Worm (Caenorhabditis elegans) whole organism, late embryonic: ENCODE results near the gene odc-1.

ENCODE experiments used
- C08G9.2 ChIP-seq: sonication (generic microtip); optimal IDR thresholded peaks from 2 replicates; lab custom pipeline; 2016; ENCODE audit warnings: mild to moderate bottlenecking, missing genetic modification characterization, moderate library complexity, missing compliant biosample characterization
- C38D4.7 ChIP-seq: fragments of 200-800 bp; sonication (Bioruptor generic); optimal IDR thresholded peaks from 2 replicates; lab custom pipeline; 2018; ENCODE audit warnings: mild to moderate bottlenecking, missing genetic modification characterization, moderate library complexity, missing compliant biosample characterization
- F13H6.1 ChIP-seq: sonication (generic microtip); optimal IDR thresholded peaks from 2 replicates; lab custom pipeline; 2016; ENCODE audit warnings: missing genetic modification characterization, missing compliant biosample characterization
- K02D7.2 ChIP-seq: sonication (generic microtip); optimal IDR thresholded peaks from 2 replicates; lab custom pipeline; 2017; ENCODE audit warnings: mild to moderate bottlenecking, missing genetic modification characterization, missing compliant biosample characterization
- K09A11.1 ChIP-seq: sonication (generic microtip); optimal IDR thresholded peaks from 2 replicates; lab custom pipeline; 2017; ENCODE audit warnings: antibody characterized with exemption, mild to moderate bottlenecking, missing genetic modification characterization, missing compliant biosample characterization; ENCODE audit not compliant: insufficient read depth
- T23F11.4 ChIP-seq: fragments of 200-800 bp; sonication (Bioruptor generic); optimal IDR thresholded peaks from 2 replicates; lab custom pipeline; 2018; ENCODE audit warnings: mild to moderate bottlenecking, missing genetic modification characterization, missing compliant biosample characterization
- Y22D7AL.16 ChIP-seq: sonication (generic microtip); optimal IDR thresholded peaks from 2 replicates; lab custom pipeline; 2016; ENCODE audit warnings: missing genetic modification characterization, missing compliant biosample characterization
- ahr-1 ChIP-seq: sonication (generic microtip); optimal IDR thresholded peaks from 2 replicates; lab custom pipeline; 2016; ENCODE audit warnings: missing genetic modification characterization, missing compliant biosample characterization
- ceh-14 ChIP-seq: sonication (generic microtip); optimal IDR thresholded peaks from 2 replicates; lab custom pipeline; 2016; ENCODE audit warnings: missing genotype, missing genetic modification characterization, missing compliant biosample characterization
- ceh-2 ChIP-seq: sonication (generic microtip); optimal IDR thresholded peaks from 2 replicates; lab custom pipeline; 2016; ENCODE audit warnings: missing genotype, missing genetic modification characterization, missing compliant biosample characterization
- ceh-22 ChIP-seq: sonication (generic microtip); optimal IDR thresholded peaks from 2 replicates; lab custom pipeline; 2017; ENCODE audit warnings: missing biosample characterization, missing genetic modification characterization
- ceh-24 ChIP-seq: sonication (generic microtip); optimal IDR thresholded peaks from 2 replicates; lab custom pipeline; 2016; ENCODE audit warnings: mild to moderate bottlenecking, missing genetic modification characterization, missing compliant biosample characterization
- ceh-45 ChIP-seq: fragments of 200-800 bp; sonication (Bioruptor generic); IDR thresholded peaks from 2 replicates; pipeline ENCODE4 v1.3.6; 2022; ENCODE audit warnings: missing genetic modification reagents, missing genetic modification characterization, missing compliant biosample characterization
- ceh-48 ChIP-seq: sonication (generic microtip); optimal IDR thresholded peaks from 2 replicates; lab custom pipeline; 2016; ENCODE audit warnings: missing genetic modification characterization, inconsistent platforms, missing compliant biosample characterization
- ceh-6 ChIP-seq: fragments of 200-800 bp; sonication (Bioruptor generic); optimal IDR thresholded peaks from 2 replicates; lab custom pipeline; 2018; ENCODE audit warnings: mild to moderate bottlenecking, missing genetic modification characterization, missing compliant biosample characterization
- ceh-9 ChIP-seq: sonication (generic microtip); optimal IDR thresholded peaks from 2 replicates; lab custom pipeline; 2016; ENCODE audit warnings: mild to moderate bottlenecking, missing genetic modification characterization, inconsistent platforms, missing compliant biosample characterization
- che-1 ChIP-seq: sonication (generic microtip); optimal IDR thresholded peaks from 2 replicates; lab custom pipeline; 2016; ENCODE audit warnings: mild to moderate bottlenecking, missing genetic modification characterization, missing compliant biosample characterization
- dve-1 ChIP-seq: sonication (generic microtip); optimal IDR thresholded peaks from 2 replicates; lab custom pipeline; 2017; ENCODE audit warnings: antibody characterized with exemption, mild to moderate bottlenecking, missing genetic modification characterization, missing compliant biosample characterization
- elt-2 ChIP-seq: sonication (generic microtip); optimal IDR thresholded peaks from 2 replicates; lab custom pipeline; 2016; ENCODE audit warnings: missing genetic modification reagents, missing genetic modification characterization, missing compliant biosample characterization
- elt-4 ChIP-seq: sonication (generic microtip); optimal IDR thresholded peaks from 2 replicates; lab custom pipeline; 2016; ENCODE audit warnings: missing genetic modification characterization, missing compliant biosample characterization
- ets-4 ChIP-seq: sonication (generic microtip); optimal IDR thresholded peaks from 2 replicates; lab custom pipeline; 2016; ENCODE audit warnings: missing genetic modification characterization, missing compliant biosample characterization
- fax-1 ChIP-seq: sonication (generic microtip); optimal IDR thresholded peaks from 2 replicates; lab custom pipeline; 2016; ENCODE audit warnings: missing genotype, missing genetic modification characterization, missing compliant biosample characterization
- fkh-6 ChIP-seq: sonication (generic microtip); optimal IDR thresholded peaks from 2 replicates; lab custom pipeline; 2016; ENCODE audit warnings: missing genetic modification characterization, missing compliant biosample characterization
- gmeb-2 ChIP-seq: sonication (generic microtip); optimal IDR thresholded peaks from 2 replicates; lab custom pipeline; 2016; ENCODE audit warnings: missing genetic modification characterization, inconsistent platforms, missing compliant biosample characterization
- hlh-15 ChIP-seq: sonication (generic microtip); optimal IDR thresholded peaks from 2 replicates; lab custom pipeline; 2016; ENCODE audit warnings: missing genetic modification characterization, missing compliant biosample characterization
- lim-6 ChIP-seq: sonication (generic microtip); optimal IDR thresholded peaks from 2 replicates; lab custom pipeline; 2016; ENCODE audit warnings: missing genetic modification characterization, missing compliant biosample characterization
- madf-2 ChIP-seq: sonication (generic microtip); optimal IDR thresholded peaks from 2 replicates; lab custom pipeline; 2017; ENCODE audit warnings: missing genetic modification characterization, missing compliant biosample characterization
- nfya-1 ChIP-seq: sonication (generic microtip); optimal IDR thresholded peaks from 2 replicates; lab custom pipeline; 2017; ENCODE audit warnings: missing genetic modification characterization, mild to moderate bottlenecking, missing compliant biosample characterization, antibody characterized with exemption, moderate library complexity
- nhr-232 ChIP-seq: sonication (generic microtip); optimal IDR thresholded peaks from 2 replicates; lab custom pipeline; 2016; ENCODE audit warnings: missing genetic modification characterization, missing compliant biosample characterization
- pag-3 ChIP-seq: sonication (generic microtip); optimal IDR thresholded peaks from 2 replicates; lab custom pipeline; 2016; ENCODE audit warnings: missing compliant biosample characterization, missing genetic modification characterization, borderline replicate concordance
- pqm-1 ChIP-seq: sonication (generic microtip); optimal IDR thresholded peaks from 2 replicates; lab custom pipeline; 2016; ENCODE audit warnings: missing genetic modification characterization, missing compliant biosample characterization
- rnt-1 ChIP-seq: sonication (generic microtip); optimal IDR thresholded peaks from 2 replicates; lab custom pipeline; 2016; ENCODE audit warnings: missing genetic modification characterization, missing compliant biosample characterization
- sdc-2 ChIP-seq: sonication (generic microtip); optimal IDR thresholded peaks from 2 replicates; lab custom pipeline; 2016; ENCODE audit warnings: missing genotype, missing genetic modification characterization, missing compliant biosample characterization
- syd-9 ChIP-seq: sonication (generic microtip); optimal IDR thresholded peaks from 2 replicates; lab custom pipeline; 2016; ENCODE audit warnings: mild to moderate bottlenecking, missing genetic modification characterization, moderate library complexity, missing compliant biosample characterization
- tbx-2 ChIP-seq: sonication (generic microtip); optimal IDR thresholded peaks from 2 replicates; lab custom pipeline; 2016; ENCODE audit warnings: missing genetic modification characterization, missing compliant biosample characterization
- tbx-7 ChIP-seq: sonication (generic microtip); optimal IDR thresholded peaks from 2 replicates; lab custom pipeline; 2016; ENCODE audit warnings: missing genotype, missing genetic modification characterization, missing compliant biosample characterization
- unc-55 ChIP-seq: sonication (generic microtip); optimal IDR thresholded peaks from 2 replicates; lab custom pipeline; 2017; ENCODE audit warnings: missing biosample characterization, missing genetic modification reagents, missing genetic modification characterization

The odc-1 gene

DNA sequence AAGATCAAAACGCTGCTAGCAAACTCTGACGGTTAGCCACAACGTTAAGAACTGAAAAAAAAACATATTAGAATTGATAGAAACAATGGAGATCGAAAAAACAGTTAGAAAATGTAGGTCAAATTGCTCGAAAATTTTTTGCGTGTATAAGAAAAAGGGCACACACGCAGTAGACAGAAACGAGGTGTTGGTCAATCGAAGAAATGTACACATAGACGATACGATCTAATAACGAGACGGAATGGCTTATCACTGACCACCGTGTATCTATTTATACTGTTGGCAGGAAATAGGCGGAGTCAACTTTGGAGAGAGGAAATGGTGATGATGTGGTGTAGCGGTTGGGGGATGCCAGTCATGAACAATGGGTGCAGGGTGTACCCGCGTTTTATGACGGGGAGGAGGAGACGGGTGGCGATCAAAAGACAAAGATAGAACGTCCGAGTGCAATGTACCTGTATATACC is at the start of gene odc-1:
Gene odc-1, minus strand, starts transcription at position 51 of the 466 bp plus-strand sequence.
- peak; percentile 1 for TF ChIP-seq ceh-2 (tag; lab: Kevin White, UChicago)
- TF ChIP-seq Y22D7AL.16 (tag; lab: Kevin White, UChicago) = no peak
- no peak for TF ChIP-seq T23F11.4 (GFP tag; lab: Kevin White, UChicago)
- peak; percentile 65 for TF ChIP-seq elt-2 (tag; lab: Kevin White, UChicago)
- TF ChIP-seq madf-2 = no peak
- no peak for TF ChIP-seq C08G9.2 (tag; lab: Kevin White, UChicago)

- TF ChIP-seq ahr-1 (tag; lab: Kevin White, UChicago) (no peak), sdc-2 (tag; lab: Kevin White, UChicago) (no peak), tbx-2 (no peak), T23F11.4 (GFP tag; lab: Kevin White, UChicago) (no peak), ceh-48 (tag; lab: Kevin White, UChicago) (no peak), pqm-1 (tag; lab: Kevin White, UChicago) (no peak), K09A11.1 (tag; lab: Kevin White, UChicago) (no peak), C38D4.7 (no peak), elt-4 (no peak), nhr-232 (no peak), ceh-24 (no peak), fax-1 (tag; lab: Kevin White, UChicago) (no peak), ceh-9 (tag; lab: Kevin White, UChicago) (no peak), elt-2 (tag; lab: Kevin White, UChicago) (no peak)
These were observed 49.7 kb upstream of the odc-1 start, which contains the start of gene Y57E12B.11 for ce11 chrV:6949770-6950169. Y57E12B.11 (minus strand) TSS chrV:6949870.

ce11 chrV:6948225-6948624 is 48.2 kb upstream of the odc-1 start, which contains the start of gene Y57E12B.1:
Y57E12B.1 (plus strand) TSS chrV:6948525.
- TF ChIP-seq hlh-15 (tag; lab: Kevin White, UChicago) (no peak), T23F11.4 (GFP tag; lab: Kevin White, UChicago) (no peak), C38D4.7 (no peak), F13H6.1 (tag; lab: Kevin White, UChicago) (no peak), ceh-22 (tag; lab: Kevin White, UChicago) (no peak), pag-3 (tag; lab: Kevin White, UChicago) (no peak), C08G9.2 (tag; lab: Kevin White, UChicago) (no peak), madf-2 (no peak), syd-9 (tag; lab: Kevin White, UChicago) (no peak), ceh-48 (tag; lab: Kevin White, UChicago) (no peak), che-1 (tag; lab: Kevin White, UChicago) (no peak), lim-6 (tag; lab: Kevin White, UChicago) (no peak), dve-1 (tag; lab: Kevin White, UChicago) (no peak), nfya-1 (tag; lab: Kevin White, UChicago) (no peak), ceh-6 (GFP tag; lab: Kevin White, UChicago) (no peak), ceh-14 (tag; lab: Kevin White, UChicago) (no peak), gmeb-2 (tag; lab: Kevin White, UChicago) (no peak), elt-2 (tag; lab: Kevin White, UChicago) (no peak), rnt-1 (tag; lab: Kevin White, UChicago) (no peak), pqm-1 (tag; lab: Kevin White, UChicago) (no peak)

DNA sequence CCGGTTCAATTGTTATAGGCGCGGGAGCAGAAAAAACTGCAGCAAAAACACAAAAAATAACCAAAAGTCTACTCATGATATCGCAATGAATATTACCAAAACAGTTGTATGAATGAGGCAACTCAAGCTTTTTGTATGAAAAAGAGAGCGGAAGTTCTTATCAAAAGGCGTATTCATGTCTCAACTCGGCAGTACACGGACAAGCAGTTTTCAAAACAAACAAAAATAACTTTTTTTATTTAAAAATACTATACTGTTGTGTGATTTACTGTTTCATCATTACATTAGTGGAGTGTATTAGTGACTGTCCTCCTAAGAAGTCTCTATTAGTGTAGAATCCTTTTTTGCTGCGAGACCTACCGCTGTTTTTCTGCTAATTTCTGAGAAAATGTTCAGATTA is 47.4 kb upstream of the odc-1 start, which contains the start of gene Y57E12B.4:
Gene Y57E12B.4, minus strand, starts transcription at position 101 of the 400 bp plus-strand sequence.
- TF ChIP-seq fkh-6 = no peak
- no peak for TF ChIP-seq unc-55 (GFP tag; lab: Kevin White, UChicago)
- no peak for TF ChIP-seq ets-4
- no peak for TF ChIP-seq K02D7.2
- no peak for TF ChIP-seq ceh-45 (GFP tag; lab: Robert Waterston, UW)
- no peak for TF ChIP-seq tbx-7 (tag; lab: Kevin White, UChicago)
- TF ChIP-seq gmeb-2 (tag; lab: Kevin White, UChicago) = no peak
- no peak for TF ChIP-seq hlh-15 (tag; lab: Kevin White, UChicago)
